ENCODE assay signal across 1 fruit fly cellular context in genomic region chr3R:8013121-8014009, dm6.
TF ChIP-seq lines count a peak whose summit lies in the region.

Gene CG10435 (minus strand): TSS chr3R:8013201.
Gene Pbp95 (plus strand): TSS chr3R:8013791.

TF ChIP-seq in whole organism, embryonic, 481 proteins besides CTCF, POLR2A, EP300 and RAD21 (continued from another document and continues in another):
- no peak for TF ChIP-seq gem (tag; optimal IDR thresholded peaks at IDR 0.05; lab: Kevin White, UChicago)
- no peak for TF ChIP-seq CG2875 (GFP tag; optimal IDR thresholded peaks at IDR 0.05; lab: Kevin White, UChicago)
- peak; percentile 72 for TF ChIP-seq CG6791 (GFP tag; IDR thresholded peaks at IDR 0.05; lab: Robert Waterston, UW; ENCODE audit: partially characterized antibody)
- peak; percentile 58 for TF ChIP-seq CG32532 (GFP tag; IDR thresholded peaks at IDR 0.05; lab: Robert Waterston, UW)
- 0 out of 3 replicates have a peak, but pooled peaks have one; percentile 34 for TF ChIP-seq ken (GFP tag; IDR thresholded peaks at IDR 0.05; lab: Robert Waterston, UW)
- TF ChIP-seq unc-4 (GFP tag; IDR thresholded peaks at IDR 0.05; lab: Robert Waterston, UW; ENCODE audit: partially characterized antibody): peak; percentile 66
- no peak for TF ChIP-seq CG8478 (optimal IDR thresholded peaks at IDR 0.05; lab: Kevin White, UChicago)
- no peak for TF ChIP-seq jigr1 (GFP tag; IDR thresholded peaks at IDR 0.05; lab: Robert Waterston, UW)
- TF ChIP-seq gsb (GFP tag; IDR thresholded peaks at IDR 0.05; lab: Robert Waterston, UW): 0 out of 2 replicates have a peak, but pooled peaks have one; percentile 20
- no peak for TF ChIP-seq CG11504 (tag; optimal IDR thresholded peaks at IDR 0.05; lab: Kevin White, UChicago)
- peak; percentile 87 for TF ChIP-seq sens (GFP tag; lab: Kevin White, UChicago)
- peak; percentile 25 for TF ChIP-seq CG13424 (tag; optimal IDR thresholded peaks at IDR 0.05; lab: Kevin White, UChicago)
- no peak for TF ChIP-seq dimm (GFP tag; IDR thresholded peaks at IDR 0.05; lab: Robert Waterston, UW)
- TF ChIP-seq corto (GFP tag; optimal IDR thresholded peaks at IDR 0.05; lab: Kevin White, UChicago): no peak
- no peak for TF ChIP-seq CG13894 (tag; optimal IDR thresholded peaks at IDR 0.05; lab: Kevin White, UChicago)
- TF ChIP-seq pnt (GFP tag; optimal IDR thresholded peaks at IDR 0.05; lab: Kevin White, UChicago): peak; percentile 1
- TF ChIP-seq B-H2 (GFP tag; optimal IDR thresholded peaks at IDR 0.05; lab: Kevin White, UChicago): no peak
- no peak for TF ChIP-seq CG6854 (GFP tag; optimal IDR thresholded peaks at IDR 0.05; lab: Kevin White, UChicago)
- no peak for TF ChIP-seq CG2202 (tag; optimal IDR thresholded peaks at IDR 0.05; lab: Kevin White, UChicago)
- TF ChIP-seq CHES-1-like (GFP tag; optimal IDR thresholded peaks at IDR 0.05; lab: Kevin White, UChicago): peak; percentile 60
- no peak for TF ChIP-seq jumu (GFP tag; optimal IDR thresholded peaks at IDR 0.05; lab: Kevin White, UChicago)
- TF ChIP-seq slp2 (GFP tag; optimal IDR thresholded peaks at IDR 0.05; lab: Kevin White, UChicago): no peak
- no peak for TF ChIP-seq CG10959 (GFP tag; IDR thresholded peaks at IDR 0.05; lab: Robert Waterston, UW)
- no peak for TF ChIP-seq MTF-1 (GFP tag; optimal IDR thresholded peaks at IDR 0.05; lab: Kevin White, UChicago; ENCODE audit: borderline replicate concordance)
- no peak for TF ChIP-seq abd-A (tag; optimal IDR thresholded peaks at IDR 0.05; lab: Kevin White, UChicago)
- no peak for TF ChIP-seq CG4282 (GFP tag; optimal IDR thresholded peaks at IDR 0.05; lab: Kevin White, UChicago)
- TF ChIP-seq CG18619 (GFP tag; optimal IDR thresholded peaks at IDR 0.05; lab: Kevin White, UChicago): peak; percentile 51
- peak; percentile 66 for TF ChIP-seq CG11456 (GFP tag; IDR thresholded peaks at IDR 0.05; lab: Robert Waterston, UW)
- TF ChIP-seq CG31441 (GFP tag; IDR thresholded peaks at IDR 0.05; lab: Robert Waterston, UW): no peak
- no peak for TF ChIP-seq CG9797 (GFP tag; optimal IDR thresholded peaks at IDR 0.05; lab: Kevin White, UChicago)
- peak; percentile 96 for TF ChIP-seq D19B (GFP tag; optimal IDR thresholded peaks at IDR 0.05; lab: Kevin White, UChicago)
- TF ChIP-seq sc (optimal IDR thresholded peaks at IDR 0.05; lab: Kevin White, UChicago): no peak
- TF ChIP-seq sc (GFP tag; optimal IDR thresholded peaks at IDR 0.05; lab: Kevin White, UChicago): no peak
- TF ChIP-seq bigmax (GFP tag; optimal IDR thresholded peaks at IDR 0.05; lab: Kevin White, UChicago): no peak
- peak; percentile 21 for TF ChIP-seq HHEX (GFP tag; optimal IDR thresholded peaks at IDR 0.05; lab: Kevin White, UChicago)
- TF ChIP-seq Abd-B (GFP tag; optimal IDR thresholded peaks at IDR 0.05; lab: Kevin White, UChicago): peak; percentile 37
- TF ChIP-seq Asciz (GFP tag; optimal IDR thresholded peaks at IDR 0.05; lab: Kevin White, UChicago): no peak
- no peak for TF ChIP-seq en (GFP tag; optimal IDR thresholded peaks at IDR 0.05; lab: Kevin White, UChicago)
- peak; percentile 38 for TF ChIP-seq Ptx1 (GFP tag; IDR thresholded peaks at IDR 0.05; lab: Robert Waterston, UW)
- peak; percentile 50; the same call in 1 of the 2 replicates for TF ChIP-seq CG17328 (GFP tag; IDR thresholded peaks at IDR 0.05; lab: Robert Waterston, UW)
- peak; percentile 68 for TF ChIP-seq bbx (GFP tag; IDR thresholded peaks at IDR 0.05; lab: Robert Waterston, UW; ENCODE audit: partially characterized antibody)
- no peak; the same call in 2 of the 3 replicates for TF ChIP-seq dysf (GFP tag; IDR thresholded peaks at IDR 0.05; lab: Robert Waterston, UW)
- TF ChIP-seq HmgZ (tag; optimal IDR thresholded peaks at IDR 0.05; lab: Kevin White, UChicago): peak; percentile 54
- TF ChIP-seq Elba2 (GFP tag; optimal IDR thresholded peaks at IDR 0.05; lab: Kevin White, UChicago): peak; percentile 78
- no peak for TF ChIP-seq CG4360 (GFP tag; IDR thresholded peaks at IDR 0.05; lab: Robert Waterston, UW)
- peak; percentile 72 for TF ChIP-seq sob (GFP tag; IDR thresholded peaks at IDR 0.05; lab: Robert Waterston, UW)
- peak; percentile 64; the same call in 2 of the 3 replicates for TF ChIP-seq CG34224 (GFP tag; IDR thresholded peaks at IDR 0.05; lab: Robert Waterston, UW; ENCODE audit: partially characterized antibody)
- TF ChIP-seq Sin3A (optimal IDR thresholded peaks at IDR 0.05; lab: Kevin White, UChicago): no peak
- peak; percentile 18 for TF ChIP-seq CG10979 (tag; optimal IDR thresholded peaks at IDR 0.05; lab: Kevin White, UChicago)
- TF ChIP-seq MBD-R2 (GFP tag; IDR thresholded peaks at IDR 0.05; lab: Robert Waterston, UW): peak; percentile 79
- no peak for TF ChIP-seq odd (GFP tag; optimal IDR thresholded peaks at IDR 0.05; lab: Kevin White, UChicago)
- no peak for TF ChIP-seq CG4617 (GFP tag; optimal IDR thresholded peaks at IDR 0.05; lab: Kevin White, UChicago; ENCODE audit: borderline replicate concordance)
- TF ChIP-seq CG11723 (GFP tag; optimal IDR thresholded peaks at IDR 0.05; lab: Kevin White, UChicago): no peak
- TF ChIP-seq Hr39 (optimal IDR thresholded peaks at IDR 0.05; lab: Kevin White, UChicago): no peak
- TF ChIP-seq repo (GFP tag; optimal IDR thresholded peaks at IDR 0.05; lab: Kevin White, UChicago): no peak
- peak; percentile 68 for TF ChIP-seq CG12391 (tag; optimal IDR thresholded peaks at IDR 0.05; lab: Kevin White, UChicago)
- no peak for TF ChIP-seq CG18599 (GFP tag; optimal IDR thresholded peaks at IDR 0.05; lab: Kevin White, UChicago)
- TF ChIP-seq CG3407 (GFP tag; optimal IDR thresholded peaks at IDR 0.05; lab: Kevin White, UChicago): no peak
- TF ChIP-seq p53 (GFP tag; optimal IDR thresholded peaks at IDR 0.05; lab: Kevin White, UChicago): peak; percentile 24
- peak; percentile 36 for TF ChIP-seq Myb (GFP tag; optimal IDR thresholded peaks at IDR 0.05; lab: Kevin White, UChicago)
- peak; percentile 79 for TF ChIP-seq CG9932 (GFP tag; IDR thresholded peaks at IDR 0.05; lab: Robert Waterston, UW)
- TF ChIP-seq ssp (GFP tag; IDR thresholded peaks at IDR 0.05; lab: Robert Waterston, UW): no peak
- TF ChIP-seq CG12769 (tag; optimal IDR thresholded peaks at IDR 0.05; lab: Kevin White, UChicago): no peak
- TF ChIP-seq HLH54F (GFP tag; optimal IDR thresholded peaks at IDR 0.05; lab: Kevin White, UChicago): peak; percentile 66
- peak; percentile 59 for TF ChIP-seq pho (GFP tag; optimal IDR thresholded peaks at IDR 0.05; lab: Kevin White, UChicago)
- TF ChIP-seq wor (GFP tag; IDR thresholded peaks at IDR 0.05; lab: Robert Waterston, UW): no peak
- no peak for TF ChIP-seq CG11696 (GFP tag; IDR thresholded peaks at IDR 0.05; lab: Robert Waterston, UW)
- no peak for TF ChIP-seq CG3726 (GFP tag; IDR thresholded peaks at IDR 0.05; lab: Robert Waterston, UW)
- no peak for TF ChIP-seq gsb-n (tag; optimal IDR thresholded peaks at IDR 0.05; lab: Kevin White, UChicago)
- TF ChIP-seq CG43689 (GFP tag; IDR thresholded peaks at IDR 0.05; lab: Robert Waterston, UW): no peak
- peak; percentile 62 for TF ChIP-seq gro (GFP tag; optimal IDR thresholded peaks at IDR 0.05; lab: Kevin White, UChicago)
- peak; percentile 58; the same call in 1 of the 2 replicates for TF ChIP-seq H2.0 (GFP tag; IDR thresholded peaks at IDR 0.05; lab: Robert Waterston, UW)
- TF ChIP-seq Hsf (GFP tag; optimal IDR thresholded peaks at IDR 0.05; lab: Kevin White, UChicago): peak; percentile 49
- no peak for TF ChIP-seq Lhr (GFP tag; optimal IDR thresholded peaks at IDR 0.05; lab: Kevin White, UChicago)
- TF ChIP-seq CG18011 (GFP tag; optimal IDR thresholded peaks at IDR 0.05; lab: Kevin White, UChicago): peak; percentile 13
- no peak for TF ChIP-seq ash1 (GFP tag; optimal IDR thresholded peaks at IDR 0.05; lab: Kevin White, UChicago)
- peak; percentile 35 to 88 for TF ChIP-seq crp (GFP tag; optimal IDR thresholded peaks at IDR 0.05; lab: Kevin White, UChicago)
- no peak for TF ChIP-seq ro (GFP tag; IDR thresholded peaks at IDR 0.05; lab: Robert Waterston, UW)
- peak; percentile 7 for TF ChIP-seq CG30431 (GFP tag; optimal IDR thresholded peaks at IDR 0.05; lab: Kevin White, UChicago)
- peak; percentile 60 for TF ChIP-seq CG3847 (GFP tag; IDR thresholded peaks at IDR 0.05; lab: Robert Waterston, UW)
- no peak for TF ChIP-seq kay (GFP tag; optimal IDR thresholded peaks at IDR 0.05; lab: Kevin White, UChicago)
- no peak for TF ChIP-seq tap (tag; optimal IDR thresholded peaks at IDR 0.05; lab: Kevin White, UChicago)
- peak; percentile 62 for TF ChIP-seq pzg (GFP tag; optimal IDR thresholded peaks at IDR 0.05; lab: Kevin White, UChicago)
- TF ChIP-seq Sry-β (GFP tag; optimal IDR thresholded peaks at IDR 0.05; lab: Kevin White, UChicago): peak; percentile 87
- peak; percentile 55 for TF ChIP-seq sisA (GFP tag; IDR thresholded peaks at IDR 0.05; lab: Robert Waterston, UW)
- TF ChIP-seq kah (GFP tag; optimal IDR thresholded peaks at IDR 0.05; lab: Kevin White, UChicago): no peak
- TF ChIP-seq Mes4 (GFP tag; optimal IDR thresholded peaks at IDR 0.05; lab: Kevin White, UChicago): no peak
- TF ChIP-seq crol (GFP tag; IDR thresholded peaks at IDR 0.05; lab: Robert Waterston, UW): no peak
- TF ChIP-seq CG1603 (tag; optimal IDR thresholded peaks at IDR 0.05; lab: Kevin White, UChicago): no peak
- TF ChIP-seq unpg (GFP tag; optimal IDR thresholded peaks at IDR 0.05; lab: Kevin White, UChicago): no peak
- TF ChIP-seq usp (GFP tag; optimal IDR thresholded peaks at IDR 0.05; lab: Kevin White, UChicago): no peak
- TF ChIP-seq Oli (tag; optimal IDR thresholded peaks at IDR 0.05; lab: Kevin White, UChicago): no peak
- no peak for TF ChIP-seq CrebB (tag; optimal IDR thresholded peaks at IDR 0.05; lab: Kevin White, UChicago)
- peak; percentile 30 for TF ChIP-seq CG10366 (GFP tag; IDR thresholded peaks at IDR 0.05; lab: Robert Waterston, UW)
- TF ChIP-seq nerfin-1 (tag; optimal IDR thresholded peaks at IDR 0.05; lab: Kevin White, UChicago): no peak
- no peak for TF ChIP-seq yki (optimal IDR thresholded peaks at IDR 0.05; lab: Kevin White, UChicago)
- peak; percentile 51; the same call in 1 of the 3 replicates for TF ChIP-seq CG11695 (GFP tag; IDR thresholded peaks at IDR 0.05; lab: Robert Waterston, UW)
- TF ChIP-seq al (GFP tag; IDR thresholded peaks at IDR 0.05; lab: Robert Waterston, UW): peak; percentile 53
- peak; percentile 60 for TF ChIP-seq nmo (GFP tag; optimal IDR thresholded peaks at IDR 0.05; lab: Kevin White, UChicago)
- TF ChIP-seq scrt (GFP tag; optimal IDR thresholded peaks at IDR 0.05; lab: Kevin White, UChicago): no peak
- TF ChIP-seq CG14667 (GFP tag; IDR thresholded peaks at IDR 0.05; lab: Robert Waterston, UW): 0 out of 2 replicates have a peak, but pooled peaks have one; percentile 26
- TF ChIP-seq stwl (tag; optimal IDR thresholded peaks at IDR 0.05; lab: Kevin White, UChicago): peak; percentile 13
- TF ChIP-seq CG15696 (tag; optimal IDR thresholded peaks at IDR 0.05; lab: Kevin White, UChicago): no peak
- TF ChIP-seq MESR4 (GFP tag; optimal IDR thresholded peaks at IDR 0.05; lab: Kevin White, UChicago): no peak
- TF ChIP-seq Dref (GFP tag; IDR thresholded peaks at IDR 0.05; lab: Robert Waterston, UW): peak; percentile 74
- TF ChIP-seq peb (GFP tag; IDR thresholded peaks at IDR 0.05; lab: Robert Waterston, UW): no peak
- peak; percentile 56 for TF ChIP-seq CG2129 (GFP tag; IDR thresholded peaks at IDR 0.05; lab: Robert Waterston, UW; ENCODE audit: partially characterized antibody)
- TF ChIP-seq cad (GFP tag; optimal IDR thresholded peaks at IDR 0.05; lab: Kevin White, UChicago): no peak
- no peak for TF ChIP-seq onecut (GFP tag; IDR thresholded peaks at IDR 0.05; lab: Robert Waterston, UW)
- peak; percentile 2 for TF ChIP-seq CG7786 (GFP tag; optimal IDR thresholded peaks at IDR 0.05; lab: Kevin White, UChicago)
- peak; percentile 80 for TF ChIP-seq D (optimal IDR thresholded peaks at IDR 0.05; lab: Kevin White, UChicago)
- TF ChIP-seq D (GFP tag; optimal IDR thresholded peaks at IDR 0.05; lab: Kevin White, UChicago): peak; percentile 28
- TF ChIP-seq ranshi (GFP tag; IDR thresholded peaks at IDR 0.05; lab: Robert Waterston, UW): 0 out of 2 replicates have a peak, but pooled peaks have one; percentile 26
- peak; percentile 51; the same call in 1 of the 2 replicates for TF ChIP-seq CG11247 (GFP tag; IDR thresholded peaks at IDR 0.05; lab: Robert Waterston, UW)
- no peak for TF ChIP-seq gcm (GFP tag; optimal IDR thresholded peaks at IDR 0.05; lab: Kevin White, UChicago)
- TF ChIP-seq chm (GFP tag; IDR thresholded peaks at IDR 0.05; lab: Robert Waterston, UW): 0 out of 2 replicates have a peak, but pooled peaks have one; percentile 39
- TF ChIP-seq ATbp (GFP tag; optimal IDR thresholded peaks at IDR 0.05; lab: Kevin White, UChicago): no peak
- no peak for TF ChIP-seq CG31388 (GFP tag; optimal IDR thresholded peaks at IDR 0.05; lab: Kevin White, UChicago)
- no peak for TF ChIP-seq CG34376 (GFP tag; optimal IDR thresholded peaks at IDR 0.05; lab: Kevin White, UChicago)
- TF ChIP-seq cato (GFP tag; optimal IDR thresholded peaks at IDR 0.05; lab: Kevin White, UChicago; ENCODE audit: borderline replicate concordance): peak; percentile 23
- peak; percentile 79 for TF ChIP-seq lilli (GFP tag; optimal IDR thresholded peaks at IDR 0.05; lab: Kevin White, UChicago)
- TF ChIP-seq Hand (GFP tag; optimal IDR thresholded peaks at IDR 0.05; lab: Kevin White, UChicago): no peak
- TF ChIP-seq cwo (GFP tag; optimal IDR thresholded peaks at IDR 0.05; lab: Kevin White, UChicago): no peak
- TF ChIP-seq Spps (tag; optimal IDR thresholded peaks at IDR 0.05; lab: Kevin White, UChicago): no peak
- peak; percentile 67 to 68 for TF ChIP-seq Pdp1 (GFP tag; optimal IDR thresholded peaks at IDR 0.05; lab: Kevin White, UChicago)
- no peak for TF ChIP-seq CG15601 (tag; optimal IDR thresholded peaks at IDR 0.05; lab: Kevin White, UChicago)
- TF ChIP-seq CG10431 (GFP tag; optimal IDR thresholded peaks at IDR 0.05; lab: Kevin White, UChicago): no peak
- TF ChIP-seq HLH3B (GFP tag; IDR thresholded peaks at IDR 0.05; lab: Robert Waterston, UW): peak; percentile 55; the same call in 1 of the 2 replicates
- no peak for TF ChIP-seq sens-2 (GFP tag; IDR thresholded peaks at IDR 0.05; lab: Robert Waterston, UW)
- no peak for TF ChIP-seq dan (GFP tag; IDR thresholded peaks at IDR 0.05; lab: Robert Waterston, UW)
- peak; percentile 35; the same call in 1 of the 3 replicates for TF ChIP-seq H15 (GFP tag; IDR thresholded peaks at IDR 0.05; lab: Robert Waterston, UW)
- TF ChIP-seq CG30020 (tag; optimal IDR thresholded peaks at IDR 0.05; lab: Kevin White, UChicago): peak; percentile 50
- peak; percentile 61; the same call in 2 of the 3 replicates for TF ChIP-seq zen2 (GFP tag; IDR thresholded peaks at IDR 0.05; lab: Robert Waterston, UW; ENCODE audit: partially characterized antibody)
